Fruit fly (Drosophila melanogaster): ENCODE data around the gene Spag1.

The Spag1 gene

DNA sequence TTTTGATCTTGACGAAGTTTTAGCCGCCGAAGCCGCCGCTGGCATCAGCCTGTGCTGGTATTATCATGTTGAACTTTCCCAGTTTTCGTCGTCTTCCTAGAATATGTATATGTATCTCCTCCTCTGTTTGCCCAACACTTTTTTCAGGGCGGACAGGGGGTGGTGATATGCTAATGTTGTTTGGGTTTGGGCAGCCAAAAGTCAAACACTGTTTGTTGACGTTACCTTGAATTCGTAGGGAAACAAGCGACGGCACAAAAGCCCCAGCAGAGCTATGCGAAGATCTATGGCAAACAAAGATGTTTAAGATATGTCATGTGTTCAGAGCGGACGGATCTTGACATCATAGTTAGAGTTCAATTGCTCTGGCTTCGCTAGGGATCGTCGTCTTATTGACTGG is 38.9 kb upstream of the Spag1 start (continued):
- TF ChIP-seq CG6683 (GFP tag; optimal IDR thresholded peaks at IDR 0.05), result no peak
- peak; percentile 1 for TF ChIP-seq CG15269 (tag; optimal IDR thresholded peaks at IDR 0.05)
- no peak for TF ChIP-seq Eip74EF (GFP tag; optimal IDR thresholded peaks at IDR 0.05)
- no peak for TF ChIP-seq mld (GFP tag; IDR thresholded peaks at IDR 0.05; ENCODE audit: partially characterized antibody)
- no peak for TF ChIP-seq Taf1 (GFP tag; IDR thresholded peaks at IDR 0.05)
- TF ChIP-seq Jarid2 (GFP tag; optimal IDR thresholded peaks at IDR 0.05), result no peak
- TF ChIP-seq CG9932 (GFP tag; IDR thresholded peaks at IDR 0.05), result no peak
- TF ChIP-seq CG6254 (GFP tag; optimal IDR thresholded peaks at IDR 0.05), result no peak
- peak; percentile 41 for TF ChIP-seq CG3407 (GFP tag; optimal IDR thresholded peaks at IDR 0.05)
- no peak for TF ChIP-seq Side (GFP tag; optimal IDR thresholded peaks at IDR 0.05)
- TF ChIP-seq Hr78 (GFP tag; optimal IDR thresholded peaks at IDR 0.05), result peak in 1 of 2 experiments; percentile 41
- peak; percentile 33 for TF ChIP-seq CG1233 (GFP tag; optimal IDR thresholded peaks at IDR 0.05)
- TF ChIP-seq CG14667 (GFP tag; IDR thresholded peaks at IDR 0.05), result 0 out of 2 replicates have a peak, but pooled peaks have one; percentile 10
- no peak for TF ChIP-seq slbo (GFP tag; IDR thresholded peaks at IDR 0.05)
- TF ChIP-seq Fer2 (tag; optimal IDR thresholded peaks at IDR 0.05), result no peak
- TF ChIP-seq CG12769 (tag; optimal IDR thresholded peaks at IDR 0.05), result peak; percentile 32
- TF ChIP-seq CG17385 (GFP tag; optimal IDR thresholded peaks at IDR 0.05), result peak; percentile 10
- TF ChIP-seq onecut (GFP tag; IDR thresholded peaks at IDR 0.05), result 0 out of 2 replicates have a peak, but pooled peaks have one; percentile 12
- no peak for TF ChIP-seq CG17361 (GFP tag; IDR thresholded peaks at IDR 0.05)
- no peak for TF ChIP-seq cwo (GFP tag; optimal IDR thresholded peaks at IDR 0.05)
- TF ChIP-seq bcd (GFP tag; optimal IDR thresholded peaks at IDR 0.05), result peak; percentile 5
- TF ChIP-seq hkb (optimal IDR thresholded peaks at IDR 0.05), result no peak
- TF ChIP-seq hkb (GFP tag; IDR thresholded peaks at IDR 0.05), result 0 out of 2 replicates have a peak, but pooled peaks have one; percentile 24
- TF ChIP-seq Dad (GFP tag; optimal IDR thresholded peaks at IDR 0.05), result no peak
- TF ChIP-seq CG3995 (GFP tag; optimal IDR thresholded peaks at IDR 0.05), result no peak
- TF ChIP-seq CG2199 (GFP tag; IDR thresholded peaks at IDR 0.05), result no peak
- TF ChIP-seq Hey (tag; optimal IDR thresholded peaks at IDR 0.05), result no peak
- peak; percentile 36 for TF ChIP-seq CG1603 (tag; optimal IDR thresholded peaks at IDR 0.05)
- no peak for TF ChIP-seq CG9215 (GFP tag; IDR thresholded peaks at IDR 0.05)
- TF ChIP-seq Dll (GFP tag; IDR thresholded peaks at IDR 0.05; ENCODE audit: partially characterized antibody), result no peak
- TF ChIP-seq aop (GFP tag; IDR thresholded peaks at IDR 0.05), result no peak
- TF ChIP-seq pzg (GFP tag; optimal IDR thresholded peaks at IDR 0.05), result no peak
- TF ChIP-seq CG11723 (GFP tag; optimal IDR thresholded peaks at IDR 0.05), result peak; percentile 37
- TF ChIP-seq Antp (GFP tag; optimal IDR thresholded peaks at IDR 0.05), result no peak
- no peak for TF ChIP-seq insv (GFP tag; optimal IDR thresholded peaks at IDR 0.05)
- TF ChIP-seq CG2712 (tag; optimal IDR thresholded peaks at IDR 0.05), result peak; percentile 10
- TF ChIP-seq ci (GFP tag; IDR thresholded peaks at IDR 0.05), result peak; percentile 18; the same call in 1 of the 3 replicates
- peak; percentile 32 for TF ChIP-seq PHDP (tag; optimal IDR thresholded peaks at IDR 0.05)
- no peak for TF ChIP-seq BEAF-32 (GFP tag; optimal IDR thresholded peaks at IDR 0.05)
- peak; percentile 41 for TF ChIP-seq CG2678 (tag; optimal IDR thresholded peaks at IDR 0.05)
- no peak for TF ChIP-seq Xbp1 (GFP tag; optimal IDR thresholded peaks at IDR 0.05)
- TF ChIP-seq CG9609 (GFP tag; optimal IDR thresholded peaks at IDR 0.05), result no peak
- TF ChIP-seq bsh (GFP tag; optimal IDR thresholded peaks at IDR 0.05), result peak in 1 of 2 experiments; percentile 48
- TF ChIP-seq Meics (GFP tag; optimal IDR thresholded peaks at IDR 0.05), result no peak
- TF ChIP-seq CTCF (GFP tag; optimal IDR thresholded peaks at IDR 0.05), result no peak
- TF ChIP-seq wek (GFP tag; optimal IDR thresholded peaks at IDR 0.05), result peak; percentile 45
- no peak for TF ChIP-seq CG3281 (GFP tag; optimal IDR thresholded peaks at IDR 0.05)
- TF ChIP-seq corto (GFP tag; optimal IDR thresholded peaks at IDR 0.05), result no peak
- no peak for TF ChIP-seq Gug (GFP tag; IDR thresholded peaks at IDR 0.05)
- no peak for TF ChIP-seq D19A (tag; optimal IDR thresholded peaks at IDR 0.05)
- TF ChIP-seq so (GFP tag; IDR thresholded peaks at IDR 0.05), result 0 out of 3 replicates have a peak, but pooled peaks have one; percentile 21
